Fruit fly (Drosophila melanogaster) whole organism, pupa: Measurements from ENCODE around the gene Fuca.
A peak's percentile ranks its signal among the peaks of the same experiment; 100 is the strongest.

Experiments
- CG10348 ChIP-seq: fragments of 200-800 bp; sonication (Bioruptor generic); IDR thresholded peaks from 2 replicates; pipeline ENCODE4 v1.3.6; 2022; ENCODE audit warnings: missing biosample characterization, missing genetic modification characterization
- CG12605 ChIP-seq: fragments of 200-800 bp; sonication (Bioruptor generic); IDR thresholded peaks from 2 replicates; pipeline ENCODE4 v1.3.6; 2022; ENCODE audit warnings: missing biosample characterization, missing genetic modification characterization
- CG13204 ChIP-seq: fragments of 200-800 bp; sonication (Bioruptor generic); optimal IDR thresholded peaks from 2 replicates; lab custom pipeline; 2018; ENCODE audit warnings: missing biosample characterization, mild to moderate bottlenecking, missing genetic modification characterization, moderate library complexity
- CG14655 ChIP-seq: fragments of 200-800 bp; sonication (Bioruptor generic); optimal IDR thresholded peaks from 3 replicates; lab custom pipeline; 2017; ENCODE audit warnings: mild to moderate bottlenecking, missing biosample characterization, missing genetic modification reagents, missing genetic modification characterization
- CG15710 ChIP-seq: fragments of 200-800 bp; sonication (Bioruptor generic); optimal IDR thresholded peaks from 2 replicates; lab custom pipeline; 2018; ENCODE audit warnings: missing biosample characterization, mild to moderate bottlenecking, missing genetic modification characterization, moderate library complexity
- CG17806 ChIP-seq: fragments of 200-800 bp; sonication (Bioruptor generic); optimal IDR thresholded peaks from 2 replicates; lab custom pipeline; 2018; ENCODE audit warnings: missing biosample characterization, mild to moderate bottlenecking, missing genetic modification characterization, moderate library complexity
- CG32121 ChIP-seq: fragments of 200-800 bp; sonication (Bioruptor generic); IDR thresholded peaks from 2 replicates; pipeline ENCODE4 v1.3.6; 2022; ENCODE audit warnings: missing biosample characterization, missing genetic modification characterization
- CG34367 ChIP-seq: fragments of 200-800 bp; sonication (Bioruptor generic); optimal IDR thresholded peaks from 2 replicates; lab custom pipeline; 2018; ENCODE audit warnings: missing biosample characterization, mild to moderate bottlenecking, missing genetic modification characterization
- CG4496 ChIP-seq: fragments of 200-800 bp; sonication (Bioruptor generic); IDR thresholded peaks from 3 replicates; pipeline ENCODE4 v1.3.6; 2022; ENCODE audit warnings: missing biosample characterization, missing genetic modification characterization
- CG8159 ChIP-seq: fragments of 200-800 bp; sonication (Bioruptor generic); optimal IDR thresholded peaks from 3 replicates; lab custom pipeline; 2018; ENCODE audit warnings: missing biosample characterization, mild to moderate bottlenecking, missing genetic modification characterization, moderate library complexity
- CG8301 ChIP-seq: fragments of 200-800 bp; sonication (Bioruptor generic); optimal IDR thresholded peaks from 2 replicates; lab custom pipeline; 2018; ENCODE audit warnings: missing biosample characterization, mild to moderate bottlenecking, missing genetic modification characterization
- CG9948 ChIP-seq: fragments of 200-800 bp; sonication (Bioruptor generic); optimal IDR thresholded peaks from 2 replicates; lab custom pipeline; 2018; ENCODE audit warnings: missing biosample characterization, mild to moderate bottlenecking, missing genetic modification characterization, moderate library complexity
- D1 ChIP-seq: fragments of 200-800 bp; sonication (Bioruptor generic); optimal IDR thresholded peaks from 2 replicates; lab custom pipeline; 2018; ENCODE audit warnings: missing biosample characterization, mild to moderate bottlenecking, missing genetic modification characterization, moderate library complexity
- EcR ChIP-seq: fragments of 200-800 bp; sonication (Bioruptor generic); optimal IDR thresholded peaks from 3 replicates; lab custom pipeline; 2019; ENCODE audit warnings: missing biosample characterization, missing genetic modification characterization, mild to moderate bottlenecking, moderate library complexity, missing genetic modification reagents
- Ets98B ChIP-seq: fragments of 200-800 bp; sonication (Bioruptor generic); IDR thresholded peaks from 2 replicates; pipeline ENCODE4 v1.3.6; 2022; ENCODE audit warnings: missing biosample characterization, missing genetic modification characterization
- Pif1A ChIP-seq: fragments of 200-800 bp; sonication (Bioruptor generic); optimal IDR thresholded peaks from 3 replicates; lab custom pipeline; 2016; ENCODE audit warnings: missing biosample characterization, missing genetic modification characterization
- Pif1B ChIP-seq: fragments of 200-800 bp; sonication (Bioruptor generic); optimal IDR thresholded peaks from 3 replicates; lab custom pipeline; 2016; ENCODE audit warnings: missing biosample characterization, missing genetic modification characterization
- Snoo ChIP-seq: fragments of 200-800 bp; sonication (Bioruptor generic); optimal IDR thresholded peaks from 3 replicates; lab custom pipeline; 2017; ENCODE audit warnings: missing biosample characterization, mild to moderate bottlenecking, missing genetic modification characterization, inconsistent platforms
- fd96Ca ChIP-seq: fragments of 200-800 bp; sonication (Bioruptor generic); IDR thresholded peaks from 3 replicates; pipeline ENCODE4 v1.3.6; 2022; ENCODE audit warnings: missing biosample characterization, missing genetic modification characterization
- gl ChIP-seq: fragments of 200-800 bp; sonication (Bioruptor generic); optimal IDR thresholded peaks from 2 replicates; lab custom pipeline; 2018; ENCODE audit warnings: missing biosample characterization, mild to moderate bottlenecking, missing genetic modification characterization
- rn ChIP-seq: fragments of 200-800 bp; sonication (Bioruptor generic); IDR thresholded peaks from 2 replicates; pipeline ENCODE4 v1.3.6; 2022; ENCODE audit warnings: missing biosample characterization, missing genetic modification characterization

Fuca gene

dm6 chr3L:11491874-11492268 is 30.6 kb downstream of the Fuca start:
- TF ChIP-seq Snoo (tag; lab: Kevin White, UChicago) (no peak), CG34367 (tag; lab: Kevin White, UChicago) (no peak), Ets98B (GFP tag; lab: Robert Waterston, UW) (no peak), EcR (GFP tag; lab: Kevin White, UChicago) (no peak), CG12605 (GFP tag; lab: Robert Waterston, UW) (no peak), CG10348 (GFP tag; lab: Robert Waterston, UW) (no peak), CG32121 (GFP tag; lab: Robert Waterston, UW) (no peak), CG14655 (GFP tag; lab: Kevin White, UChicago) (no peak), CG8159 (no peak), Pif1B (GFP tag; lab: Kevin White, UChicago) (no peak), fd96Ca (GFP tag; lab: Robert Waterston, UW) (no peak), D1 (tag; lab: Kevin White, UChicago) (no peak), CG13204 (GFP tag; lab: Kevin White, UChicago) (no peak), Pif1A (GFP tag; lab: Kevin White, UChicago) (no peak), CG17806 (no peak), CG9948 (tag; lab: Kevin White, UChicago) (no peak), CG4496 (GFP tag; lab: Robert Waterston, UW) (no peak), CG8301 (tag; lab: Kevin White, UChicago) (no peak), CG15710 (tag; lab: Kevin White, UChicago) (no peak)
- TF ChIP-seq, all 21 proteins: peak for 0

dm6 chr3L:11491222-11491873 is 31.2 kb downstream of the Fuca start:
- TF ChIP-seq CG15710 (tag; lab: Kevin White, UChicago) (peak; percentile 57), CG12605 (GFP tag; lab: Robert Waterston, UW) (peak; percentile 54), CG4496 (GFP tag; lab: Robert Waterston, UW) (peak; percentile 73), gl (tag; lab: Kevin White, UChicago) (no peak), Pif1A (GFP tag; lab: Kevin White, UChicago) (peak; percentile 47), CG32121 (GFP tag; lab: Robert Waterston, UW) (peak; percentile 61), Pif1B (GFP tag; lab: Kevin White, UChicago) (no peak), EcR (GFP tag; lab: Kevin White, UChicago) (no peak), rn (GFP tag; lab: Robert Waterston, UW) (0 out of 2 replicates have a peak, but pooled peaks have one; percentile 8), CG17806 (peak; percentile 48), Ets98B (GFP tag; lab: Robert Waterston, UW) (peak; percentile 8; the same call in 1 of the 2 replicates), CG8301 (tag; lab: Kevin White, UChicago) (peak; percentile 51), CG34367 (tag; lab: Kevin White, UChicago) (peak; percentile 25), fd96Ca (GFP tag; lab: Robert Waterston, UW) (no peak), CG8159 (peak; percentile 58), D1 (tag; lab: Kevin White, UChicago) (no peak), Snoo (tag; lab: Kevin White, UChicago) (peak; percentile 73), CG14655 (GFP tag; lab: Kevin White, UChicago) (peak; percentile 58), CG10348 (GFP tag; lab: Robert Waterston, UW) (no peak), CG9948 (tag; lab: Kevin White, UChicago) (peak; percentile 36), CG13204 (GFP tag; lab: Kevin White, UChicago) (no peak)

- TF ChIP-seq gl (tag; lab: Kevin White, UChicago) (no peak), CG8159 (no peak), fd96Ca (GFP tag; lab: Robert Waterston, UW) (no peak), CG8301 (tag; lab: Kevin White, UChicago) (no peak), CG14655 (GFP tag; lab: Kevin White, UChicago) (no peak), Snoo (tag; lab: Kevin White, UChicago) (no peak), rn (GFP tag; lab: Robert Waterston, UW) (no peak), CG17806 (no peak), Pif1A (GFP tag; lab: Kevin White, UChicago) (no peak), D1 (tag; lab: Kevin White, UChicago) (no peak), CG4496 (GFP tag; lab: Robert Waterston, UW) (no peak), CG32121 (GFP tag; lab: Robert Waterston, UW) (no peak), Ets98B (GFP tag; lab: Robert Waterston, UW) (no peak), CG13204 (GFP tag; lab: Kevin White, UChicago) (no peak), CG12605 (GFP tag; lab: Robert Waterston, UW) (no peak), EcR (GFP tag; lab: Kevin White, UChicago) (no peak), Pif1B (GFP tag; lab: Kevin White, UChicago) (no peak), CG9948 (tag; lab: Kevin White, UChicago) (no peak), CG10348 (GFP tag; lab: Robert Waterston, UW) (no peak), CG34367 (tag; lab: Kevin White, UChicago) (no peak)
Measured at dm6 chr3L:11490539-11490938, 32.0 kb downstream of the Fuca start.

dm6 chr3L:11489489-11489888 is 33.0 kb downstream of the Fuca start:
- TF ChIP-seq CG9948 (tag; lab: Kevin White, UChicago) (no peak), Snoo (tag; lab: Kevin White, UChicago) (no peak), CG17806 (no peak), D1 (tag; lab: Kevin White, UChicago) (no peak), CG14655 (GFP tag; lab: Kevin White, UChicago) (no peak), CG4496 (GFP tag; lab: Robert Waterston, UW) (no peak), Ets98B (GFP tag; lab: Robert Waterston, UW) (no peak), CG34367 (tag; lab: Kevin White, UChicago) (no peak), CG32121 (GFP tag; lab: Robert Waterston, UW) (no peak), gl (tag; lab: Kevin White, UChicago) (no peak), CG12605 (GFP tag; lab: Robert Waterston, UW) (no peak), CG15710 (tag; lab: Kevin White, UChicago) (no peak), CG8301 (tag; lab: Kevin White, UChicago) (no peak), CG10348 (GFP tag; lab: Robert Waterston, UW) (no peak), Pif1B (GFP tag; lab: Kevin White, UChicago) (no peak), rn (GFP tag; lab: Robert Waterston, UW) (no peak), EcR (GFP tag; lab: Kevin White, UChicago) (no peak), Pif1A (GFP tag; lab: Kevin White, UChicago) (no peak), fd96Ca (GFP tag; lab: Robert Waterston, UW) (no peak), CG13204 (GFP tag; lab: Kevin White, UChicago) (no peak)
